Worm (Caenorhabditis elegans): ENCODE measurements around the gene Y25C1A.14.

- TF ChIP-seq nhr-237 (tag; optimal IDR thresholded peaks at IDR 0.05) (no peak), mep-1 (tag; optimal IDR thresholded peaks at IDR 0.05) (no peak), unc-62 (GFP tag; optimal IDR thresholded peaks at IDR 0.05) (no peak), elt-3 (tag; optimal IDR thresholded peaks at IDR 0.05) (no peak), ztf-11 (tag; optimal IDR thresholded peaks at IDR 0.05) (no peak), snpc-4 (tag; optimal IDR thresholded peaks at IDR 0.05) (no peak), ceh-83 (GFP tag; optimal IDR thresholded peaks at IDR 0.05) (no peak), unc-39 (tag; optimal IDR thresholded peaks at IDR 0.05) (no peak), nhr-76 (tag; optimal IDR thresholded peaks at IDR 0.05) (no peak), lsy-2 (tag; optimal IDR thresholded peaks at IDR 0.05) (no peak), nhr-28 (tag; optimal IDR thresholded peaks at IDR 0.05) (no peak), ces-1 (GFP tag; optimal IDR thresholded peaks at IDR 0.05) (no peak)
Measured at ce11 chrII:3060782-3061181, 36.0 kb downstream of the Y25C1A.14 start, which contains the start of gene Y25C1A.6.
